Worm (Caenorhabditis elegans): Measurements from ENCODE around the gene trm-1.
"Not testable (repeated sequence)": the region's sequence is repeated elsewhere in the genome, so short reads cannot be mapped to it uniquely, and the experiment has no call there.

trm-1 gene

DNA sequence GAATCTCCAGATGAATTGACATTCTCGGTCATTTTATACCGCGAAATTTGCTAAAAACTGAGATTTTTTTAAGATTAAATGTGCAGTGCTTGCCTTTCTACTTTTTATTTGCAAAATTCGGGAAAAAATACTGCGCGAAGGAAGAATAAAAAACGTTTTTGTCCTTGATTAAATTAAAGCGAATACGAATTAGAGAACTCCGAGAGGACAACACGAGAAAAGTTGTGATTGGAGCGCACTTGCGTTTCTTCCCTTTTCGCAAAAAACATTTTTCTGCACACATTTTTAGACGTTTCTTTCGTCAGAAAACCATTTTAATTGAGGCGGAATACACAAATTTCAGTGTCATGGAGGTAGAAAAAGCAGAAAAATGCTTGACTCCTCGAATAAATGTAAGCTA lies at the start of gene trm-1, which contains the start of gene ints-2:
trm-1 (minus strand) TSS at position 175 of the 400 bp plus-strand sequence.
ints-2 (plus strand) TSS at position 249 of the 400 bp plus-strand sequence.
- no peak for TF ChIP-seq ref-1 (GFP tag; conservative IDR thresholded peaks at IDR 0.05)
- peak; percentile 3 for TF ChIP-seq cog-1 (tag; optimal IDR thresholded peaks at IDR 0.05)
- no peak for TF ChIP-seq tab-1 (GFP tag; IDR thresholded peaks at IDR 0.05)
- no peak for TF ChIP-seq ztf-29 (GFP tag; IDR thresholded peaks at IDR 0.05)

- no peak for TF ChIP-seq cog-1 (tag; optimal IDR thresholded peaks at IDR 0.05)
- TF ChIP-seq tab-1 (GFP tag; IDR thresholded peaks at IDR 0.05), result no peak
- TF ChIP-seq klf-2 (GFP tag; conservative IDR thresholded peaks at IDR 0.05), result no peak
- TF ChIP-seq ztf-23 (GFP tag; IDR thresholded peaks at IDR 0.05), result no peak
- no peak for TF ChIP-seq flt-1 (GFP tag; IDR thresholded peaks at IDR 0.05)
- TF ChIP-seq ref-1 (GFP tag; conservative IDR thresholded peaks at IDR 0.05), result no peak
- no peak for TF ChIP-seq med-1 (GFP tag; optimal IDR thresholded peaks at IDR 0.05; ENCODE audit: insufficient read depth)
- TF ChIP-seq ztf-29 (GFP tag; IDR thresholded peaks at IDR 0.05), result no peak
- TF ChIP-seq T22C8.4 (GFP tag; IDR thresholded peaks at IDR 0.05), result no peak
Observed at ce11 chrV:14231656-14232055, 46.2 kb upstream of the trm-1 start.

- no peak for TF ChIP-seq T22C8.4 (GFP tag; IDR thresholded peaks at IDR 0.05)
- 0 out of 2 replicates have a peak, but pooled peaks have one; percentile 8 for TF ChIP-seq ztf-23 (GFP tag; IDR thresholded peaks at IDR 0.05)
Observed at ce11 chrV:14230788-14231583, 45.6 kb upstream of the trm-1 start.

DNA sequence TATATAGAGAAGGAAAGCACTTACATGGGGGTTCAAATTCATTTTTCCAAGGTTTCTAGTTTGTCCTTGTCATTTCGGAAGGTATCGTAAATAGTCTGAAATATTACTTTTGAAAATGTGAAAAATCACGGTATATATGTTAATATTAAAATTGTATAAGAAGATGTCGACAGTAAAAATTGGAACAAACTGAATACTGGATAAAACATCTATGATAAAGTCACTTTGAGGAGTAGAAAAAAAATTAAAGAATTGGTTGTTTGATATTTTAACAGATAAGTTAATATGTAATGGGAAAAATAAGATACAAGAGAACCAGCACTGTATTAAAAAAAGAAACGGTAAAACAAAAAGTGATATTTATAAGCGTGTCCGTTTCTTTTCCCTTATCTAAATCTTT lies 41.0 kb upstream of the trm-1 start, which contains the start of gene nep-21:
nep-21 (minus strand) TSS at position 101 of the 400 bp plus-strand sequence.
- no peak for TF ChIP-seq tab-1 (GFP tag; IDR thresholded peaks at IDR 0.05)
- no peak for TF ChIP-seq flt-1 (GFP tag; IDR thresholded peaks at IDR 0.05)
- no peak for TF ChIP-seq cog-1 (tag; optimal IDR thresholded peaks at IDR 0.05)
- no peak for TF ChIP-seq T22C8.4 (GFP tag; IDR thresholded peaks at IDR 0.05)
- no peak for TF ChIP-seq klf-2 (GFP tag; conservative IDR thresholded peaks at IDR 0.05)

DNA sequence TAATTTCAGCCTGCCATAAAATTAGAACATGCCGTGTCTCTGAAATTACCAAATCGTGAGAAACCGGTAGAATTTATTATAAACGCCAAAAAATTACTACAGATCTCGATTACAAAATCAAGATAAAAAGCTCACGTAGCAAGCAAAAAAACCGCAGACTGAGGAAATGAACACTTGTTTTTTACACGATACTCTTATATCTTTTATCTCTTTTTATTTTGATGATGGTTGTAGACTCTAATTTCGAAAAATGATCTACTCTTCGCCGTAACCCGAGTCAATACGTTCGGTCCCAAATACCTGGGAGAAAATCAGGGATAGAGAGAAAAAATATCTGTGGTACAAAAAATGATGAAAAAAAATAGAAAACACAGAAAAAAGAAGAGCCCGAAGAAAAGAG lies 37.7 kb upstream of the trm-1 start:
- TF ChIP-seq klf-2 (GFP tag; conservative IDR thresholded peaks at IDR 0.05) (no peak), ztf-23 (GFP tag; IDR thresholded peaks at IDR 0.05) (no peak), ref-1 (GFP tag; conservative IDR thresholded peaks at IDR 0.05) (no peak), tab-1 (GFP tag; IDR thresholded peaks at IDR 0.05) (no peak), med-1 (GFP tag; optimal IDR thresholded peaks at IDR 0.05; ENCODE audit: insufficient read depth) (no peak), flt-1 (GFP tag; IDR thresholded peaks at IDR 0.05) (no peak), T22C8.4 (GFP tag; IDR thresholded peaks at IDR 0.05) (no peak), cog-1 (tag; optimal IDR thresholded peaks at IDR 0.05) (no peak), ztf-29 (GFP tag; IDR thresholded peaks at IDR 0.05) (no peak)

DNA sequence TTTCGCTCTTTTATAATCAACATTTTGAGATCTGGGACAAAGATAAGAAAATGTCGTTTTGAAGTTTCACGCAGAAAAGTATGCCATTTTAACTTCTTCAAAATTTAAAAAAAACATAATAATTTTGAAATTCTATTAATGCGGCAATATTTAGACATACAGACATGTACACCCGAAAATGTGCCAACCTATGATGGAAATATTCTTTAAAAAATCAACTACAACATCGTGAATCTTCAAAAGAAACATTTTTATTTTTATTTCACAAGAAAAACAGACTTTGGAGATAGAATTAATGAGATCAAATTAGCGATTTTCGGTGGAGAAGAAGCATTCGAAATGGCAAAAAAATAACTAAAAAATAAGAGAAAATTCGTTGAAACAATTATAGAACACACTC lies 29.7 kb upstream of the trm-1 start, which contains the start of gene T16A9.5:
T16A9.5 (minus strand) TSS at position 101 of the 400 bp plus-strand sequence.
- TF ChIP-seq ref-1 (GFP tag; conservative IDR thresholded peaks at IDR 0.05), result no peak
- TF ChIP-seq tab-1 (GFP tag; IDR thresholded peaks at IDR 0.05), result no peak
- no peak for TF ChIP-seq flt-1 (GFP tag; IDR thresholded peaks at IDR 0.05)
- TF ChIP-seq ztf-23 (GFP tag; IDR thresholded peaks at IDR 0.05), result no peak
- TF ChIP-seq klf-2 (GFP tag; conservative IDR thresholded peaks at IDR 0.05), result no peak
- TF ChIP-seq med-1 (GFP tag; optimal IDR thresholded peaks at IDR 0.05; ENCODE audit: insufficient read depth), result no peak
- TF ChIP-seq cog-1 (tag; optimal IDR thresholded peaks at IDR 0.05), result no peak
- no peak for TF ChIP-seq ztf-29 (GFP tag; IDR thresholded peaks at IDR 0.05)

- TF ChIP-seq klf-2 (GFP tag; conservative IDR thresholded peaks at IDR 0.05) (no peak), ztf-29 (GFP tag; IDR thresholded peaks at IDR 0.05) (no peak), cog-1 (tag; optimal IDR thresholded peaks at IDR 0.05) (no peak), ztf-23 (GFP tag; IDR thresholded peaks at IDR 0.05) (no peak), med-1 (GFP tag; optimal IDR thresholded peaks at IDR 0.05; ENCODE audit: insufficient read depth) (no peak), ref-1 (GFP tag; conservative IDR thresholded peaks at IDR 0.05) (no peak), T22C8.4 (GFP tag; IDR thresholded peaks at IDR 0.05) (no peak), flt-1 (GFP tag; IDR thresholded peaks at IDR 0.05) (no peak), tab-1 (GFP tag; IDR thresholded peaks at IDR 0.05) (no peak)
Observed at ce11 chrV:14212813-14213212, 27.4 kb upstream of the trm-1 start.

- TF ChIP-seq med-1 (GFP tag; optimal IDR thresholded peaks at IDR 0.05; ENCODE audit: insufficient read depth) (no peak), klf-2 (GFP tag; conservative IDR thresholded peaks at IDR 0.05) (no peak), flt-1 (GFP tag; IDR thresholded peaks at IDR 0.05) (no peak), cog-1 (tag; optimal IDR thresholded peaks at IDR 0.05) (no peak), T22C8.4 (GFP tag; IDR thresholded peaks at IDR 0.05) (no peak), ref-1 (GFP tag; conservative IDR thresholded peaks at IDR 0.05) (no peak), ztf-29 (GFP tag; IDR thresholded peaks at IDR 0.05) (no peak), ztf-23 (GFP tag; IDR thresholded peaks at IDR 0.05) (no peak), tab-1 (GFP tag; IDR thresholded peaks at IDR 0.05) (no peak)
Observed at ce11 chrV:14210743-14211142, 25.3 kb upstream of the trm-1 start, which contains the start of gene str-230. str-230 (minus strand) TSS chrV:14210843.

DNA sequence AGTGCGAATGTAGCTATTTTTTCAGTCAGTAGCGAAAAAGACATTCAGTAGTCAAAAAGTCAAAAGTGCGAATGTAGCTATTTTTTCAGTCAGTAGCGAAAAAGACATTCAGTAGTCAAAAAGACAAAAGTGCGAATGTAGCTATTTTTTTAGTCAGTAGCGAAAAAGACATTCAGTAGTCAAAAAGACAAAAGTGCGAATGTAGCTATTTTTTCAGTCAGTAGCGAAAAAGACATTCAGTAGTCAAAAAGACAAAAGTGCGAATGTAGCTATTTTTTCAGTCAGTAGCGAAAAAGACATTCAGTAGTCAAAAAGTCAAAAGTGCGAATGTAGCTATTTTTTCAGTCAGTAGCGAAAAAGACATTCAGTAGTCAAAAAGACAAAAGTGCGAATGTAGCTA lies 19.8 kb upstream of the trm-1 start, which contains the start of gene T16A9.3:
T16A9.3 (plus strand) TSS at position 301 of the 400 bp plus-strand sequence.
- TF ChIP-seq tab-1, flt-1, T22C8.4 (GFP tag; IDR thresholded peaks at IDR 0.05): not testable (repeated sequence)

DNA sequence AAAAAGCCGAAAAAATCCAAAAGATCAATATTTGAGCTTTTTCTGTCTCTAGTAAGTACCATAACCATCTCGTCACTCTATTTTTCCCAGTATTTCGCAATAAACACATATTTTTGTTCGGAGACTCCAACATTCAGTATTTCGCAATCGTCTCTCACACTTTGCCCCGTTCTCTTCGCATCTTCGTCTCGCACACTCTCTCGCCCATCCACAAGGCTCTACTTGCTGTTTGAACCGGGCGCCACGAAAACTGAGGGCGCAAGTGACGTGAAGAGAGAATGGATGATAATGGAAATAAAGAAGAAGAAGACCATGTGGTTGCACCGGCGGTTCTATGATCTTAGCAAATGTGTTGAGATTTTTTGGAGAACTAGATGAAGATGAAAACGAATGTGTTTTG lies 14.7 kb upstream of the trm-1 start:
- no peak for TF ChIP-seq flt-1 (GFP tag; IDR thresholded peaks at IDR 0.05)
- no peak for TF ChIP-seq med-1 (GFP tag; optimal IDR thresholded peaks at IDR 0.05; ENCODE audit: insufficient read depth)
- no peak for TF ChIP-seq ztf-23 (GFP tag; IDR thresholded peaks at IDR 0.05)
- no peak for TF ChIP-seq tab-1 (GFP tag; IDR thresholded peaks at IDR 0.05)
- no peak for TF ChIP-seq ref-1 (GFP tag; conservative IDR thresholded peaks at IDR 0.05)
- no peak for TF ChIP-seq klf-2 (GFP tag; conservative IDR thresholded peaks at IDR 0.05)
- no peak for TF ChIP-seq T22C8.4 (GFP tag; IDR thresholded peaks at IDR 0.05)
- TF ChIP-seq ztf-29 (GFP tag; IDR thresholded peaks at IDR 0.05), result no peak
- TF ChIP-seq cog-1 (tag; optimal IDR thresholded peaks at IDR 0.05), result no peak
